Worm (Caenorhabditis elegans): ENCODE measurements around the gene tomm-40.

ce11 chrII:8933693-8934432 is 39.5 kb downstream of the tomm-40 start, which contains the start of gene T21B10.3:
- TF ChIP-seq flt-1 (GFP tag; IDR thresholded peaks at IDR 0.05) = no peak
- TF ChIP-seq med-1 (GFP tag; optimal IDR thresholded peaks at IDR 0.05; ENCODE audit: insufficient read depth) = no peak
